Comparison of ENCODE assay signal across 2 fruit fly cellular contexts in the genomic region with DNA sequence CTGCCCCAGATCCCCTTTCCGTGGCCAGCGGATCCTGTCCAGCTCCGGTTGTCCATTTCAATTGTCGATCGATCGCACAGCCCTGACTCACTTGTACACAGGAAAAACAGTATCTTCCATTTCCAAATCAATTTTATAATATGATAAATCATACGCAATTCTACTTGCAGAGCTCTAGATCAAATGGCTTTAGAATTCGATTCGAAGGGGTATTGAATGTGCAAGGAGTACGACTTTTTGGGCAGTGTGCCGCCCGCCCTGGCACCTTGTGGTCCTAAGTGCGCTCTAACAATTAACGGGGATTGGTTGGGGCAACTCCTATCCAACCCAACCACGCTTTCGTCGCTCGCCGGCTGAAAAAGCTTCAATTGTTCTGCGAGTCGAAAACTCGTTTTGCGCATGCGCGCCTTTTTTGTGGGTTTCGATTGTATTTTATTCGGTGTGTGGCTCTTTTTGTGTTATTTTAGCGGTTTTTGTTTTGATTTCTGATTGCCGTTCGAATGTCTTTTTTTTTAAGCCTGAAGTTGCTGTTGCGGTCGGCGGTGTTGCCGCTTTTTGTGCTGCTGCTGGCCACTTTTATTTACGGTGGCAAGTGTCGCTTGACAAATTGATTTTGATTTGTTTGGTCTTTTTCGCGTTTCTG.
A peak's percentile ranks its signal among the peaks of the same experiment; 100 is the strongest.
TF ChIP-seq lines count a peak whose summit lies in the region.

No protein-coding gene starts in this region.

TF ChIP-seq in whole organism, prepupa, 60 proteins besides CTCF, POLR2A, EP300 and RAD21 (continued from another document):
- TF ChIP-seq Sox14 (GFP tag; optimal IDR thresholded peaks at IDR 0.05; lab: Kevin White, UChicago) = peak; percentile 80
- TF ChIP-seq Hr38 (GFP tag; optimal IDR thresholded peaks at IDR 0.05; lab: Kevin White, UChicago) = no peak
- TF ChIP-seq CG8319 (GFP tag; optimal IDR thresholded peaks at IDR 0.05; lab: Kevin White, UChicago) = no peak
- TF ChIP-seq cyc (GFP tag; optimal IDR thresholded peaks at IDR 0.05; lab: Kevin White, UChicago) = peak; percentile 73
- TF ChIP-seq salr (GFP tag; optimal IDR thresholded peaks at IDR 0.05; lab: Kevin White, UChicago) = peak in 1 of 2 experiments; percentile 73
- TF ChIP-seq eg (GFP tag; IDR thresholded peaks at IDR 0.05; lab: Robert Waterston, UW) = peak; percentile 85
- peak; percentile 82 for TF ChIP-seq CG4318 (GFP tag; optimal IDR thresholded peaks at IDR 0.05; lab: Kevin White, UChicago)
- TF ChIP-seq OdsH (GFP tag; optimal IDR thresholded peaks at IDR 0.05; lab: Kevin White, UChicago) = peak; percentile 79
- peak; percentile 26 for TF ChIP-seq CG10669 (GFP tag; optimal IDR thresholded peaks at IDR 0.05; lab: Kevin White, UChicago)
- TF ChIP-seq Blimp-1 (GFP tag; optimal IDR thresholded peaks at IDR 0.05; lab: Kevin White, UChicago) = peak; percentile 39
- TF ChIP-seq CG34406 (GFP tag; optimal IDR thresholded peaks at IDR 0.05; lab: Kevin White, UChicago) = peak; percentile 42
- TF ChIP-seq lz (GFP tag; optimal IDR thresholded peaks at IDR 0.05; lab: Kevin White, UChicago) = peak; percentile 77
- TF ChIP-seq CG11294 (GFP tag; IDR thresholded peaks at IDR 0.05; lab: Robert Waterston, UW) = peak; percentile 80
- peak; percentile 79 for TF ChIP-seq Sox102F (GFP tag; optimal IDR thresholded peaks at IDR 0.05; lab: Kevin White, UChicago)
- TF ChIP-seq Lpt (GFP tag; optimal IDR thresholded peaks at IDR 0.05; lab: Kevin White, UChicago) = peak; percentile 79
- peak; percentile 63 for TF ChIP-seq CG6854 (GFP tag; optimal IDR thresholded peaks at IDR 0.05; lab: Kevin White, UChicago)
- peak; percentile 34 for TF ChIP-seq Ets21C (GFP tag; optimal IDR thresholded peaks at IDR 0.05; lab: Kevin White, UChicago)
- peak; percentile 91 for TF ChIP-seq CG15336 (GFP tag; IDR thresholded peaks at IDR 0.05; lab: Robert Waterston, UW)
- TF ChIP-seq CG10631 (GFP tag; optimal IDR thresholded peaks at IDR 0.05; lab: Kevin White, UChicago) = peak; percentile 59
- peak; percentile 80 for TF ChIP-seq esn (GFP tag; optimal IDR thresholded peaks at IDR 0.05; lab: Kevin White, UChicago)
- TF ChIP-seq CG16779 (tag; optimal IDR thresholded peaks at IDR 0.05; lab: Kevin White, UChicago) = peak; percentile 41
- peak; percentile 40 for TF ChIP-seq CG6808 (GFP tag; optimal IDR thresholded peaks at IDR 0.05; lab: Kevin White, UChicago)
- peak; percentile 92 for TF ChIP-seq svp (GFP tag; lab: Kevin White, UChicago)
- TF ChIP-seq CG8632 (GFP tag; optimal IDR thresholded peaks at IDR 0.05; lab: Kevin White, UChicago) = peak; percentile 18
- peak; percentile 56 for TF ChIP-seq CG6792 (GFP tag; optimal IDR thresholded peaks at IDR 0.05; lab: Kevin White, UChicago)
- TF ChIP-seq topi (GFP tag; optimal IDR thresholded peaks at IDR 0.05; lab: Kevin White, UChicago) = peak; percentile 77
- peak; percentile 2 for TF ChIP-seq Eip93F (GFP tag; optimal IDR thresholded peaks at IDR 0.05; lab: Kevin White, UChicago)
- peak; percentile 72 for TF ChIP-seq Eip75B (GFP tag; optimal IDR thresholded peaks at IDR 0.05; lab: Kevin White, UChicago)
- TF ChIP-seq CG9139 (GFP tag; optimal IDR thresholded peaks at IDR 0.05; lab: Kevin White, UChicago) = peak; percentile 9
- TF ChIP-seq vri (GFP tag; optimal IDR thresholded peaks at IDR 0.05; lab: Kevin White, UChicago) = peak; percentile 50
- no peak for TF ChIP-seq fd85E (GFP tag; optimal IDR thresholded peaks at IDR 0.05; lab: Kevin White, UChicago)
- peak; percentile 44 for TF ChIP-seq CG11902 (GFP tag; optimal IDR thresholded peaks at IDR 0.05; lab: Kevin White, UChicago)
- peak; percentile 53 to 71 for TF ChIP-seq ss (GFP tag; optimal IDR thresholded peaks at IDR 0.05; lab: Kevin White, UChicago)
- TF ChIP-seq fkh (GFP tag; optimal IDR thresholded peaks at IDR 0.05; lab: Kevin White, UChicago) = no peak
- peak; percentile 88 for TF ChIP-seq Eip78C (GFP tag; lab: Kevin White, UChicago)
- peak; percentile 85 for TF ChIP-seq CG6163 (GFP tag; IDR thresholded peaks at IDR 0.05; lab: Robert Waterston, UW)
- peak; percentile 39 for TF ChIP-seq fd59A (GFP tag; optimal IDR thresholded peaks at IDR 0.05; lab: Kevin White, UChicago)
- peak; percentile 69 for TF ChIP-seq achi (GFP tag; optimal IDR thresholded peaks at IDR 0.05; lab: Kevin White, UChicago)
- peak; percentile 93 for TF ChIP-seq Hr4 (GFP tag; optimal IDR thresholded peaks at IDR 0.05; lab: Kevin White, UChicago)

TF ChIP-seq in whole organism, wandering third instar larva, 38 proteins besides CTCF, POLR2A, EP300 and RAD21 (continued from another document):
- no peak for TF ChIP-seq Vsx2 (GFP tag; optimal IDR thresholded peaks at IDR 0.05; lab: Kevin White, UChicago; ENCODE audit: partially characterized antibody)
- peak; percentile 15 for TF ChIP-seq Hnf4 (GFP tag; optimal IDR thresholded peaks at IDR 0.05; lab: Kevin White, UChicago)
- TF ChIP-seq Myc (optimal IDR thresholded peaks at IDR 0.05; lab: Kevin White, UChicago) = no peak
- TF ChIP-seq dsf (GFP tag; optimal IDR thresholded peaks at IDR 0.05; lab: Kevin White, UChicago; ENCODE audit: borderline replicate concordance) = no peak
- TF ChIP-seq woc (GFP tag; optimal IDR thresholded peaks at IDR 0.05; lab: Kevin White, UChicago) = peak; percentile 49
- TF ChIP-seq dmrt93B (GFP tag; optimal IDR thresholded peaks at IDR 0.05; lab: Kevin White, UChicago) = peak; percentile 32
- peak; percentile 32 for TF ChIP-seq fru (GFP tag; optimal IDR thresholded peaks at IDR 0.05; lab: Kevin White, UChicago)
- TF ChIP-seq usp (GFP tag; optimal IDR thresholded peaks at IDR 0.05; lab: Kevin White, UChicago) = no peak
- no peak for TF ChIP-seq lola (GFP tag; optimal IDR thresholded peaks at IDR 0.05; lab: Kevin White, UChicago)
- TF ChIP-seq N (GFP tag; optimal IDR thresholded peaks at IDR 0.05; lab: Kevin White, UChicago) = no peak
- peak; percentile 65 for TF ChIP-seq rgr (GFP tag; optimal IDR thresholded peaks at IDR 0.05; lab: Kevin White, UChicago)
